Worm (Caenorhabditis elegans): ENCODE measurements around the gene scl-5.

DNA sequence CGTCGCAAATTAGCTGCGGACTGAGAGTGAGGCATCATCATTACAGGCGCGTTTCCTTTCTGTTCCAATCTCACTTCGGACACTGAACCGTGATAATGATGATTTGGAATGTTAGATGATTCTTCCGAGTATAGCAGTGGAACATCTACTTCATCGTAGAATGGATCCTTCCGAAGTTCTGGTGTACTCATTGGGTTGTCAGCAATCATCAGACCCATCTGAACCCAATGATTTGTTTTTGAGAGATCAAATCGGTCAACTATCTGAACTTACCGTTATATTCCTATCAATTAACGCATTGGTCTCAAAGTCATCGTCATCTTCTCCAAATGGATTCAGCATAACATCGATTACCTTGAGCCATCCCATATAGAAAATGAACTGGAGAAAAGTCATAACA is 44.6 kb downstream of the scl-5 start:
- TF ChIP-seq tab-1 (GFP tag; IDR thresholded peaks at IDR 0.05) (no peak), med-1 (GFP tag; optimal IDR thresholded peaks at IDR 0.05; ENCODE audit: insufficient read depth) (no peak), ref-1 (GFP tag; conservative IDR thresholded peaks at IDR 0.05) (no peak)
